Fruit fly (Drosophila melanogaster): Measurements from ENCODE around the gene CG34454.

CG34454 gene

DNA sequence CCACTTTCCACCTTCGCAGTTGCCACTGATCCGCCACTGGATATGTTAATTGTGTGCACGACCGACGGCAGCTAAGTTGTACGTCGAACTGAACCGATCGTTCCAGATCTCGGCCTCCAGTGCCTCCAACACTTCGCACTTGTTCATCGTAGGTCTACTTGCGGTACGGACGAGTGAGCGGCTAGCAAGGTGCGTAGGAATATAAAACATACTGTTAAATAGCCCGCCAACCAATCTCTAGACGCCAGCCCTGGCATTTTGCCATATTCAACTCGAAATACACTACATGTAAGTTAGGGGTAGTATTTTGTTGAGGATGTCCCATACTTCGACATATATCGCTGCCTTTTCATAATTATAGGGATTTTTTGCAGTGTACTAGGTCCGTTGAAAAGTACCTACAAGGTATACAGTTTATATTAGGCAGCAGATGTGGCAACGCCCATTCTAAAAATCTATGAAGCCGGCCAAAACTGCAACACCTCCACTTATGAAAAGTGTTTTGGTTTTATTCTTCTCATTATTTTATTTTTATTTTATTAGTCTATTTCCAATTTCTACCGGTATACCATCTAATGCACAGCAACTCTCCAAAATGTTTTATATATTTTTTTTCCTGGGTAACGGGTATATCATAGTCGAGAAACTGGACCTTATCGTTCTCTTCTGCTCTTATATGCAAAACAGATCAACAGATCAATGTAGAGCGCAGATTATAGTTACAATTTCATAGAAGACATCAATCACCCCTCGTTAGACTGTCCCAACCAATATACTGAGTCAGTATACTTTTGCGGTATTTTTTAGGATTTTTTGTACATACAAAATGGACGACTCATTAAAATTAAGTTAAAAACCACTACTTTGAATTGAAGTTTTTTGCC lies 8.9 kb downstream of the CG34454 start, which contains the start of the genes pyx and CG33229 (continued):
- TF ChIP-seq CG11902 (GFP tag; optimal IDR thresholded peaks at IDR 0.05) (peak; percentile 81), cyc (GFP tag; optimal IDR thresholded peaks at IDR 0.05) (peak; percentile 89), ss (GFP tag; optimal IDR thresholded peaks at IDR 0.05) (peak; percentile 12 to 44), pdm3 (GFP tag; optimal IDR thresholded peaks at IDR 0.05) (peak; percentile 86), fd85E (GFP tag; optimal IDR thresholded peaks at IDR 0.05) (no peak), CG4318 (GFP tag; optimal IDR thresholded peaks at IDR 0.05) (no peak), Hr38 (GFP tag; optimal IDR thresholded peaks at IDR 0.05) (no peak), CG8319 (GFP tag; optimal IDR thresholded peaks at IDR 0.05) (peak; percentile 57), CG34406 (GFP tag; optimal IDR thresholded peaks at IDR 0.05) (peak; percentile 75), CG10669 (GFP tag; optimal IDR thresholded peaks at IDR 0.05) (peak; percentile 72)

DNA sequence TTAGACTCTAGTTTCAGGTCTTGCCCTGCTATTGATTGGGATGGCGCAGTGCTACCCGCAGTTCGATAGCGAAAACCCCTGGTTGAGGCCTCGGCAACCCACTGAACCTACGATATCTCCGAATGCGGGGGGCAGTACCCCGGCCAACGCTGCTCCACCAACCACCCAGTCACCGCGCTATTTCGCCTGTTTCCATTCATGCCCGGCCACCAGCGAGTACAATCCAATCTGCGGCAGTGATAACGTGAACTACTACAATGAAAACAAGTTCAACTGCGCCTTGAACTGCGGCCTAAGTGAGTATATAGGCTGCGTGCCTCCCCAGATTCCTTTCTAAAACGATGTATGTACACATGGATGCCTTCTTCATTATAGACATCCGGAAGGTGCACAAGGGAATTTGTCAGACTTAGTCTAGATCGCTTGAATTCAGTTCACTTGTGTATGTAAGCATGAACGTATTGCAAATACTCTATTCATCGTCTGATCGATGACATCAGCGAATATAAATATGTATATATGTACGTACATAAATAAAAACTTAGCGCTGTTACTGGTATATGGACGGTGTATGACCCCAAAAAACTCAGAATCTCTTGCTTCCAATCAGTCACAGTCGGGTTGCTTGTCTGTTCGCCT lies 14.6 kb downstream of the CG34454 start, which contains the start of gene CG13877:
TSS of gene CG13877 (plus strand) at position 589 of the 639 bp plus-strand sequence.
- peak; percentile 92 for TF ChIP-seq svp (GFP tag)
- no peak for TF ChIP-seq achi (GFP tag; optimal IDR thresholded peaks at IDR 0.05)

DNA sequence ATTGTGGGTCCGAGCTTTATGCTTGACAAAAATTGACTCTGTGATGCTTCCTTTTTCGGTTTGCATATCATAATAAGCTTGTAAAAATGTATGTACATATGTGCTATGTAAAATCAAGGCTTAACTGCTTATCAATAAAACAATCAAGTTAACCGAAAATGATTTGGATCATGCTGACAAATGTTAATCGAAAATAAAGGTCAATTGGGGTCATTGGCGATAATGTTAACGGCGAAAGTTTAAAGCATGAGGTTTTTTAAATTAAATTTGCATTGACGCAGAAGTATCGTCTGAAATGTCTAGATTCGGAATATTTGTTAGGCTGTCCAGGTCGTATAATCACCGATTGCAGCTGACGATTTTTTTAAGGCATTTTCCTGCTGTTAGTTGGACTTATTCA lies 15.8 kb downstream of the CG34454 start, which contains the start of gene Kaz1-ORFB:
TSS of gene Kaz1-ORFB (plus strand) at position 301 of the 400 bp plus-strand sequence.
- TF ChIP-seq CG4318 (GFP tag; optimal IDR thresholded peaks at IDR 0.05) (no peak), dsx (GFP tag; optimal IDR thresholded peaks at IDR 0.05; ENCODE audit: poor library complexity, severe bottlenecking) (no peak), CG7368 (GFP tag; optimal IDR thresholded peaks at IDR 0.05) (no peak), eg (GFP tag; IDR thresholded peaks at IDR 0.05) (no peak), pdm3 (GFP tag; optimal IDR thresholded peaks at IDR 0.05) (no peak), Lpt (GFP tag; optimal IDR thresholded peaks at IDR 0.05) (no peak), Gug (GFP tag; IDR thresholded peaks at IDR 0.05) (no peak), CG16779 (tag; optimal IDR thresholded peaks at IDR 0.05) (no peak), net (GFP tag; optimal IDR thresholded peaks at IDR 0.05) (no peak), Met (GFP tag; optimal IDR thresholded peaks at IDR 0.05) (no peak), Eip93F (GFP tag; optimal IDR thresholded peaks at IDR 0.05) (no peak), CG8319 (GFP tag; optimal IDR thresholded peaks at IDR 0.05) (no peak), dac (GFP tag; optimal IDR thresholded peaks at IDR 0.05) (no peak), CG11762 (GFP tag; optimal IDR thresholded peaks at IDR 0.05; ENCODE audit: insufficient read depth) (no peak), Hr4 (GFP tag; optimal IDR thresholded peaks at IDR 0.05) (no peak), Ets96B (tag; optimal IDR thresholded peaks at IDR 0.05) (no peak), esn (GFP tag; optimal IDR thresholded peaks at IDR 0.05) (no peak), fkh (GFP tag; optimal IDR thresholded peaks at IDR 0.05) (no peak)

dm6 chr3L:212520-212919 lies 19.6 kb downstream of the CG34454 start, which contains the start of the genes thoc7 and Dis3l2:
thoc7 (minus strand) TSS chr3L:212687.
Dis3l2 (plus strand) TSS chr3L:212709.
- TF ChIP-seq Eip78C (GFP tag): no peak

DNA sequence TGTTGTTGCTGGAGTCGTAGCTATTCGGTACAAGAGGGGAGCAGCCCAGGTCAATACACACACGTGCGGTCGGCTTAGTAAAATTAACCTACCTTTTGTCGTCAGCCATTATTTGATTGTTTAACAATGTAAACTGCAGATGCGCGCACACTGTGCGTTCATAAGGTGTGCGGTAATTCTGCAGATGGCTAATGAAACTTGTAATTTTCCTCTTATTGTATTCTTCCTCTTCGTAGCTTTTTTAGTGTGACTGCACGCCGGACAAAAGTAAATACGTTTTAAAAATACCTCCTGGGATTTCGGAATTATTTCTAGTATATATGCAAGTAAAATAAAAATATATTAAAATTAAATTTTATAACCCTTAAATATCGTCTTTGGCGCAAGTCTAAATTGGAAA lies 20.9 kb downstream of the CG34454 start, which contains the start of gene Prp4k:
TSS of gene Prp4k (minus strand) at position 258 of the 400 bp plus-strand sequence.
- peak; percentile 20 for TF ChIP-seq CG3032 (tag; optimal IDR thresholded peaks at IDR 0.05)
- TF ChIP-seq CG15336 (GFP tag; IDR thresholded peaks at IDR 0.05): peak; percentile 27; the same call in 1 of the 2 replicates
- no peak for TF ChIP-seq Gug (GFP tag; IDR thresholded peaks at IDR 0.05)

Measured in whole organism, prepupa.